Fruit fly (Drosophila melanogaster): ENCODE data around the gene CG12237.

The CG12237 gene

dm6 chrX:19604997-19605396 lies 37.7 kb downstream of the CG12237 start, which contains the start of gene CG14207 (continued):
- peak; percentile 61 for TF ChIP-seq BEAF-32 (GFP tag; optimal IDR thresholded peaks at IDR 0.05)
- TF ChIP-seq tna (GFP tag; IDR thresholded peaks at IDR 0.05; ENCODE audit: partially characterized antibody) = peak; percentile 88
- peak; percentile 57; the same call in 1 of the 2 replicates for TF ChIP-seq sna (GFP tag; IDR thresholded peaks at IDR 0.05; ENCODE audit: partially characterized antibody)
- peak; percentile 62 for TF ChIP-seq HmgZ (tag; optimal IDR thresholded peaks at IDR 0.05)
- TF ChIP-seq CG10274 (GFP tag; optimal IDR thresholded peaks at IDR 0.05) = no peak
- no peak for TF ChIP-seq CG17829 (tag; optimal IDR thresholded peaks at IDR 0.05)
- TF ChIP-seq jigr1 (GFP tag; IDR thresholded peaks at IDR 0.05) = no peak
- TF ChIP-seq Hmr (GFP tag; optimal IDR thresholded peaks at IDR 0.05) = peak; percentile 32
- peak; percentile 67 for TF ChIP-seq zen2 (GFP tag; IDR thresholded peaks at IDR 0.05; ENCODE audit: partially characterized antibody)
- TF ChIP-seq Asciz (GFP tag; optimal IDR thresholded peaks at IDR 0.05) = no peak
- no peak for TF ChIP-seq Side (GFP tag; optimal IDR thresholded peaks at IDR 0.05)
- TF ChIP-seq unc-4 (GFP tag; IDR thresholded peaks at IDR 0.05; ENCODE audit: partially characterized antibody) = peak; percentile 67
- TF ChIP-seq Doc3 (GFP tag; IDR thresholded peaks at IDR 0.05; ENCODE audit: partially characterized antibody) = peak; percentile 61; the same call in 2 of the 3 replicates
- no peak for TF ChIP-seq psq (GFP tag; optimal IDR thresholded peaks at IDR 0.05)
- no peak for TF ChIP-seq CG16815 (GFP tag; optimal IDR thresholded peaks at IDR 0.05)
- TF ChIP-seq gsb (GFP tag; IDR thresholded peaks at IDR 0.05) = 0 out of 2 replicates have a peak, but pooled peaks have one; percentile 8
- no peak for TF ChIP-seq Eip74EF (GFP tag; optimal IDR thresholded peaks at IDR 0.05)
- TF ChIP-seq ssp (GFP tag; IDR thresholded peaks at IDR 0.05) = no peak
- peak; percentile 28 for TF ChIP-seq Fer1 (GFP tag; optimal IDR thresholded peaks at IDR 0.05)
- TF ChIP-seq ems (GFP tag; optimal IDR thresholded peaks at IDR 0.05) = peak; percentile 5
- TF ChIP-seq gfzf (GFP tag; optimal IDR thresholded peaks at IDR 0.05) = peak; percentile 3
- peak; percentile 77 for TF ChIP-seq Jarid2 (GFP tag; optimal IDR thresholded peaks at IDR 0.05)
- peak; percentile 17 for TF ChIP-seq CG17385 (GFP tag; optimal IDR thresholded peaks at IDR 0.05)
- peak; percentile 22 for TF ChIP-seq MESR4 (GFP tag; optimal IDR thresholded peaks at IDR 0.05)
- TF ChIP-seq HHEX (GFP tag; optimal IDR thresholded peaks at IDR 0.05) = peak; percentile 44
- peak; percentile 78 for TF ChIP-seq Dp (GFP tag; optimal IDR thresholded peaks at IDR 0.05)
- peak; percentile 63 for TF ChIP-seq sens (GFP tag)
- TF ChIP-seq tio (GFP tag; optimal IDR thresholded peaks at IDR 0.05) = no peak
- peak; percentile 34 for TF ChIP-seq CHES-1-like (GFP tag; optimal IDR thresholded peaks at IDR 0.05)
- no peak for TF ChIP-seq chn (GFP tag; optimal IDR thresholded peaks at IDR 0.05)
- peak; percentile 82 for TF ChIP-seq ato (GFP tag; IDR thresholded peaks at IDR 0.05; ENCODE audit: partially characterized antibody)
- no peak for TF ChIP-seq E2f1 (GFP tag; IDR thresholded peaks at IDR 0.05)
- no peak for TF ChIP-seq danr (GFP tag; IDR thresholded peaks at IDR 0.05)
- no peak for TF ChIP-seq Camta (GFP tag; optimal IDR thresholded peaks at IDR 0.05)
- no peak for TF ChIP-seq HLHmδ (GFP tag; optimal IDR thresholded peaks at IDR 0.05)
- peak; percentile 8 for TF ChIP-seq eyg (GFP tag; optimal IDR thresholded peaks at IDR 0.05)
- TF ChIP-seq MTF-1 (GFP tag; optimal IDR thresholded peaks at IDR 0.05; ENCODE audit: borderline replicate concordance) = peak; percentile 9
- no peak for TF ChIP-seq Aef1 (GFP tag; IDR thresholded peaks at IDR 0.05)
- TF ChIP-seq CG14710 (tag; optimal IDR thresholded peaks at IDR 0.05) = peak; percentile 11
- no peak for TF ChIP-seq CG31388 (GFP tag; optimal IDR thresholded peaks at IDR 0.05)
- peak; percentile 83 for TF ChIP-seq nerfin-2 (GFP tag; IDR thresholded peaks at IDR 0.05; ENCODE audit: partially characterized antibody)
- no peak for TF ChIP-seq dysf (GFP tag; IDR thresholded peaks at IDR 0.05)
- TF ChIP-seq repo (GFP tag; optimal IDR thresholded peaks at IDR 0.05) = no peak
- TF ChIP-seq lbe (GFP tag; optimal IDR thresholded peaks at IDR 0.05) = peak; percentile 42
- TF ChIP-seq fd64A (GFP tag; optimal IDR thresholded peaks at IDR 0.05) = no peak
- TF ChIP-seq nom (GFP tag; optimal IDR thresholded peaks at IDR 0.05) = no peak
- 0 out of 2 replicates have a peak, but pooled peaks have one; percentile 14 for TF ChIP-seq CG31441 (GFP tag; IDR thresholded peaks at IDR 0.05)
- TF ChIP-seq scrt (GFP tag; optimal IDR thresholded peaks at IDR 0.05) = peak; percentile 37
- peak; percentile 67 for TF ChIP-seq Dll (GFP tag; IDR thresholded peaks at IDR 0.05; ENCODE audit: partially characterized antibody)

All from whole organism, embryonic.